Worm (Caenorhabditis elegans) whole organism, late embryonic: ENCODE data around the gene nol-6.
A peak's percentile ranks its signal among the peaks of the same experiment; 100 is the strongest.
"Not testable (repeated sequence)": the region's sequence is repeated elsewhere in the genome, so short reads cannot be mapped to it uniquely, and the experiment has no call there.

Experiments used
- C08G9.2 ChIP-seq: sonication (generic microtip); optimal IDR thresholded peaks from 2 replicates; lab custom pipeline; 2016; ENCODE audit warnings: mild to moderate bottlenecking, missing genetic modification characterization, moderate library complexity, missing compliant biosample characterization
- K02D7.2 ChIP-seq: sonication (generic microtip); optimal IDR thresholded peaks from 2 replicates; lab custom pipeline; 2017; ENCODE audit warnings: mild to moderate bottlenecking, missing genetic modification characterization, missing compliant biosample characterization
- T23F11.4 ChIP-seq: fragments of 200-800 bp; sonication (Bioruptor generic); optimal IDR thresholded peaks from 2 replicates; lab custom pipeline; 2018; ENCODE audit warnings: mild to moderate bottlenecking, missing genetic modification characterization, missing compliant biosample characterization
- ahr-1 ChIP-seq: sonication (generic microtip); optimal IDR thresholded peaks from 2 replicates; lab custom pipeline; 2016; ENCODE audit warnings: missing genetic modification characterization, missing compliant biosample characterization
- ama-1 ChIP-seq: fragments of 150-350 bp; optimal IDR thresholded peaks from 2 replicates; lab custom pipeline; 2014
- ceh-18 ChIP-seq: sonication (generic microtip); optimal IDR thresholded peaks from 2 replicates; lab custom pipeline; 2016; ENCODE audit warnings: missing genetic modification characterization, missing compliant biosample characterization
- ceh-2 ChIP-seq: sonication (generic microtip); optimal IDR thresholded peaks from 2 replicates; lab custom pipeline; 2016; ENCODE audit warnings: missing genotype, missing genetic modification characterization, missing compliant biosample characterization
- ceh-30 ChIP-seq: fragments of 150-350 bp; optimal IDR thresholded peaks from 2 replicates; lab custom pipeline; 2014; ENCODE audit warnings: missing biosample characterization, missing genetic modification characterization
- ceh-45 ChIP-seq: fragments of 200-800 bp; sonication (Bioruptor generic); IDR thresholded peaks from 2 replicates; pipeline ENCODE4 v1.3.6; 2022; ENCODE audit warnings: missing genetic modification reagents, missing genetic modification characterization, missing compliant biosample characterization
- ceh-9 ChIP-seq: sonication (generic microtip); optimal IDR thresholded peaks from 2 replicates; lab custom pipeline; 2016; ENCODE audit warnings: mild to moderate bottlenecking, missing genetic modification characterization, inconsistent platforms, missing compliant biosample characterization
- che-1 ChIP-seq: sonication (generic microtip); optimal IDR thresholded peaks from 2 replicates; lab custom pipeline; 2016; ENCODE audit warnings: mild to moderate bottlenecking, missing genetic modification characterization, missing compliant biosample characterization
- dve-1 ChIP-seq: sonication (generic microtip); optimal IDR thresholded peaks from 2 replicates; lab custom pipeline; 2017; ENCODE audit warnings: antibody characterized with exemption, mild to moderate bottlenecking, missing genetic modification characterization, missing compliant biosample characterization
- elt-2 ChIP-seq: sonication (generic microtip); optimal IDR thresholded peaks from 2 replicates; lab custom pipeline; 2016; ENCODE audit warnings: missing genetic modification reagents, missing genetic modification characterization, missing compliant biosample characterization
- ets-4 ChIP-seq: sonication (generic microtip); optimal IDR thresholded peaks from 2 replicates; lab custom pipeline; 2016; ENCODE audit warnings: missing genetic modification characterization, missing compliant biosample characterization
- eyg-1 ChIP-seq: sonication (generic microtip); optimal IDR thresholded peaks from 2 replicates; lab custom pipeline; 2016; ENCODE audit warnings: missing genotype, missing genetic modification characterization, missing compliant biosample characterization
- fax-1 ChIP-seq: sonication (generic microtip); optimal IDR thresholded peaks from 2 replicates; lab custom pipeline; 2016; ENCODE audit warnings: missing genotype, missing genetic modification characterization, missing compliant biosample characterization
- fkh-6 ChIP-seq: sonication (generic microtip); optimal IDR thresholded peaks from 2 replicates; lab custom pipeline; 2016; ENCODE audit warnings: missing genetic modification characterization, missing compliant biosample characterization
- gmeb-2 ChIP-seq: sonication (generic microtip); optimal IDR thresholded peaks from 2 replicates; lab custom pipeline; 2016; ENCODE audit warnings: missing genetic modification characterization, inconsistent platforms, missing compliant biosample characterization
- hlh-30 ChIP-seq: sonication (generic microtip); optimal IDR thresholded peaks from 2 replicates; lab custom pipeline; 2017; ENCODE audit warnings: antibody characterized with exemption, missing genetic modification characterization, missing compliant biosample characterization; ENCODE audit not compliant: insufficient read depth
- hlh-6 ChIP-seq: sonication (generic microtip); optimal IDR thresholded peaks from 2 replicates; lab custom pipeline; 2016; ENCODE audit warnings: missing genotype, missing genetic modification characterization, missing compliant biosample characterization
- mec-3 ChIP-seq: sonication (generic microtip); optimal IDR thresholded peaks from 2 replicates; lab custom pipeline; 2016; ENCODE audit warnings: borderline replicate concordance, missing genetic modification characterization, missing compliant biosample characterization
- nhr-11 ChIP-seq: fragments of 150-350 bp; optimal IDR thresholded peaks from 2 replicates; lab custom pipeline; 2014; ENCODE audit warnings: missing biosample characterization, missing genetic modification characterization
- nhr-232 ChIP-seq: sonication (generic microtip); optimal IDR thresholded peaks from 2 replicates; lab custom pipeline; 2016; ENCODE audit warnings: missing genetic modification characterization, missing compliant biosample characterization
- odd-2 ChIP-seq: sonication (generic microtip); optimal IDR thresholded peaks from 2 replicates; lab custom pipeline; 2017; ENCODE audit warnings: antibody characterized with exemption, mild to moderate bottlenecking, missing genetic modification characterization, missing compliant biosample characterization
- pax-1 ChIP-seq: fragments of 150-350 bp; optimal IDR thresholded peaks from 2 replicates; lab custom pipeline; 2014; ENCODE audit warnings: missing biosample characterization, missing genetic modification characterization
- pha-2 ChIP-seq: sonication (generic microtip); optimal IDR thresholded peaks from 2 replicates; lab custom pipeline; 2017; ENCODE audit warnings: mild to moderate bottlenecking, missing genetic modification characterization, missing compliant biosample characterization
- pqm-1 ChIP-seq: sonication (generic microtip); optimal IDR thresholded peaks from 2 replicates; lab custom pipeline; 2016; ENCODE audit warnings: missing genetic modification characterization, missing compliant biosample characterization
- pros-1 ChIP-seq: fragments of 150-350 bp; optimal IDR thresholded peaks from 2 replicates; lab custom pipeline; 2014; ENCODE audit warnings: missing biosample characterization, missing genetic modification reagents, missing genetic modification characterization
- ref-2 ChIP-seq: sonication (generic microtip); optimal IDR thresholded peaks from 2 replicates; lab custom pipeline; 2016; ENCODE audit warnings: missing genetic modification characterization, missing compliant biosample characterization
- rnt-1 ChIP-seq: sonication (generic microtip); optimal IDR thresholded peaks from 2 replicates; lab custom pipeline; 2016; ENCODE audit warnings: missing genetic modification characterization, missing compliant biosample characterization
- sox-2 ChIP-seq: fragments of 200-800 bp; sonication (Bioruptor generic); IDR thresholded peaks from 2 replicates; pipeline ENCODE4 v1.3.6; 2022; ENCODE audit warnings: missing genetic modification reagents, missing genetic modification characterization, missing compliant biosample characterization
- tbx-2 ChIP-seq: sonication (generic microtip); optimal IDR thresholded peaks from 2 replicates; lab custom pipeline; 2016; ENCODE audit warnings: missing genetic modification characterization, missing compliant biosample characterization
- tbx-7 ChIP-seq: sonication (generic microtip); optimal IDR thresholded peaks from 2 replicates; lab custom pipeline; 2016; ENCODE audit warnings: missing genotype, missing genetic modification characterization, missing compliant biosample characterization
- unc-3 ChIP-seq, 2 experiments: fragments of 200-800 bp in 1 of 2; sonication (Bioruptor generic) in 1 of 2; sonication (generic microtip) in 1 of 2; conservative IDR thresholded peaks in 1 of 2; optimal IDR thresholded peaks in 1 of 2; 2 replicates each; pipeline versions ENCODE4 v1.3.6 to Lab custom; 2016 to 2022; ENCODE audit warnings: missing compliant biosample characterization in 2 of 2, missing genetic modification characterization in 2 of 2, missing genetic modification reagents in 1 of 2
- unc-55 ChIP-seq: sonication (generic microtip); optimal IDR thresholded peaks from 2 replicates; lab custom pipeline; 2017; ENCODE audit warnings: missing biosample characterization, missing genetic modification reagents, missing genetic modification characterization

The nol-6 gene

DNA sequence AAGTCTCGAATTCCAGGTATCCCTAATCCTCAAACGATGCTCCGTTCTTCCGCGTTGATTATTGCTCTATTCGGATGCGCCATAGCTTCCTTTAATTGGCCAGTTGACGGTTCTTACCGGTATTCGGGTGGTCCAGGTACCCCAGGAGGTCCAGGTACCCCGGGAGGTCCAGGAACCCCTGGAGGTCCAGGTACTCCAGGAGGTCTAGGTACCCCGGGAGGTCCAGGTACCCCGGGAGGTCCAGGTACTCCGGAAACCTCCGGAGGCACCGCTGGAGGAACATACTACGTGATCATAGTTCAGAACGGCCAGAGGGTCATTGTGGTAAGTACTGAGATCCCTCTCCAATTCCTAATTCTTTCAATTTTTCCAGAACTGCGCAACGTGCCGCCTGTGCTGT lies 30.4 kb upstream of the nol-6 start, which contains the start of gene Y51H7C.1:
Gene Y51H7C.1 (plus strand): TSS at position 17 of the 400 bp plus-strand sequence.
- not testable (repeated sequence) for TF ChIP-seq ceh-9, ama-1, fkh-6

DNA sequence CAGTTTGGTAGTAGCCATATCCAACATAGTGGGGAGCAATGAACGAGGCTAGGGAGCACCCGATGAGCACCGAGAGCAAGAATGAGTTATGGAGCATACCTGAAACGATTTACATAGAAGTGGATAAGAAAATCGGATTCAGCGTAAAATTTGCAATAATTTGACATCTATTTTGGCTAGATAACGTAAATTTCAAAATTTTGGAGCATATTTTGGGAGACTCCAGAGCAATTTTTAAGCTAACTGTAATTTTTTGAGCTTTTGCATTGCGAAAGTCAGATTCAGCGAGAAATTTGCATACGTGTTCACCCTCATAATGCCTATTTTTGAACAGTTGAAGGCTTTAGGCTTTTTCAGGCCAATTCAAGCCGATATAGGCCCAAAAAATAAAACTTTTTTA lies 29.1 kb upstream of the nol-6 start, which contains the start of gene Y51H7C.13:
Gene Y51H7C.13 (minus strand): TSS at position 101 of the 400 bp plus-strand sequence.
- no peak for TF ChIP-seq pha-2 (tag; lab: Kevin White, UChicago)
- TF ChIP-seq nhr-11 (tag; lab: Kevin White, UChicago): no peak
- no peak for TF ChIP-seq pqm-1 (tag; lab: Kevin White, UChicago)
- TF ChIP-seq che-1: no peak
- TF ChIP-seq fax-1 (tag; lab: Kevin White, UChicago): no peak
- TF ChIP-seq ceh-30: no peak
- no peak for TF ChIP-seq ceh-9
- no peak for TF ChIP-seq odd-2 (tag; lab: Kevin White, UChicago)
- TF ChIP-seq eyg-1: no peak
- no peak for TF ChIP-seq hlh-30 (tag; lab: Kevin White, UChicago)
- TF ChIP-seq K02D7.2 (tag; lab: Kevin White, UChicago): no peak

- peak; percentile 54; the same call in 1 of the 2 replicates for TF ChIP-seq ceh-45
Measured at ce11 chrII:1454379-1454778, 17.1 kb upstream of the nol-6 start.

DNA sequence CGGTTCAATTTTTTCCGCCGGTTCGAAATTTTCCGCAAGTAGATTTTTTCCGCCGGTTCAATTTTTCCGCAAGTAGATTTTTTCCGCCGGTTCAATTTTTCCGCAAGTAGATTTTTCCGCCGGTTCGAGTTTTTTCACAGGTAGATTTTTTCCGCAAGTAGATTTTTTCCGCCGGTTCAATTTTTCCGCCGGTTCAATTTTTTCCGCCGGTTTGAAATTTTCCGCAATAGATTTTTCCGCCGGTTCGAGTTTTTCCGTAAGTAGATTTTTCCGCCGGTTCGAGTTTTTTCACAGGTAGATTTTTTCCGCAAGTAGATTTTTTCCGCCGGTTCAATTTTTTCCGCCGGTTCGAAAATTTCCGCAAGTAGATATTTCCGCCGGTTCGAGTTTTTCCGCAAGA lies 14.7 kb upstream of the nol-6 start:
- TF ChIP-seq unc-3 (GFP tag; conservative IDR thresholded peaks at IDR 0.05; lab: Robert Waterston, UW): peak; percentile 60
- TF ChIP-seq unc-3 (tag; optimal IDR thresholded peaks at IDR 0.05; lab: Kevin White, UChicago): not testable (repeated sequence)
- TF ChIP-seq, all 69 proteins: peak for 1; not testable (repeated sequence) for 68

- TF ChIP-seq elt-2; che-1; sox-2 (GFP tag; lab: Robert Waterston, UW): not testable (repeated sequence)
Measured at ce11 chrII:1446696-1447293, 9.5 kb upstream of the nol-6 start, which contains the start of gene Y51H7C.12. TSS of gene Y51H7C.12 (minus strand) at chrII:1446746.

DNA sequence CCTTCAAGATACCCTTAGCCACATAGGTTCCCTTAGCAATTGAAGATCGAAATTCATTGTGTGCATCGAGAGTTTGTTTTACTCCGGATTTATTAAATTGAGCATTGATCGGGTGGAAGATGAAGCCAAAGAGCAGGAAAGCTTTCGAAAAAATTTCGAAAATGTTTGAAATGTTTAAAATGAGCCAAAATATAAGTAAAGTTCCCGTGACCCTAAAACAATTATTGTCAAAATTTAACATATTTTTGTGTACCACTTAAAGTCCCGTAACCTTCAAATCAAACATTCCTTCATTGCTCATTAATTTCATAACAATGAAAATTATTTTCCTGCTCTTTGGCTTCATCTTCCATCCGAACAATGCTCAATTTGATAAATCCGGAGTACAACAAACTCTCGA lies 7.6 kb upstream of the nol-6 start, which contains the start of gene scl-17:
Gene scl-17 (plus strand): TSS at position 301 of the 400 bp plus-strand sequence.
- no peak for TF ChIP-seq ahr-1
- TF ChIP-seq ref-2 (tag; lab: Kevin White, UChicago): no peak
- no peak for TF ChIP-seq fax-1 (tag; lab: Kevin White, UChicago)
- TF ChIP-seq nhr-11 (tag; lab: Kevin White, UChicago): no peak
- no peak for TF ChIP-seq ceh-9
- TF ChIP-seq tbx-7 (tag; lab: Kevin White, UChicago): no peak
- no peak for TF ChIP-seq unc-3 (GFP tag; conservative IDR thresholded peaks at IDR 0.05; lab: Robert Waterston, UW)
- no peak for TF ChIP-seq unc-3 (tag; optimal IDR thresholded peaks at IDR 0.05; lab: Kevin White, UChicago)

ce11 chrII:1441479-1441878 lies 4.2 kb upstream of the nol-6 start:
- TF ChIP-seq pax-1: no peak
- TF ChIP-seq rnt-1 (tag; lab: Kevin White, UChicago): no peak
- TF ChIP-seq hlh-30 (tag; lab: Kevin White, UChicago): no peak
- peak; percentile 66 for TF ChIP-seq mec-3

ce11 chrII:1438336-1438589 lies 964 bp upstream of the nol-6 start, which contains the start of gene Y51H7C.3:
TSS of gene Y51H7C.3 (plus strand) at chrII:1438490.
- TF ChIP-seq C08G9.2: no peak
- no peak for TF ChIP-seq fkh-6
- TF ChIP-seq ets-4: no peak
- TF ChIP-seq ceh-2 (tag; lab: Kevin White, UChicago): no peak
- TF ChIP-seq hlh-30 (tag; lab: Kevin White, UChicago): no peak
- no peak for TF ChIP-seq tbx-2 (tag; lab: Kevin White, UChicago)
- no peak for TF ChIP-seq ahr-1
- no peak for TF ChIP-seq pqm-1 (tag; lab: Kevin White, UChicago)
- no peak for TF ChIP-seq odd-2 (tag; lab: Kevin White, UChicago)
- TF ChIP-seq gmeb-2 (tag; lab: Kevin White, UChicago): no peak
- no peak for TF ChIP-seq unc-55 (GFP tag; lab: Kevin White, UChicago)
- TF ChIP-seq hlh-6 (tag; lab: Kevin White, UChicago): no peak
- no peak for TF ChIP-seq dve-1 (tag; lab: Kevin White, UChicago)
- no peak for TF ChIP-seq pros-1 (tag; lab: Kevin White, UChicago)
- no peak for TF ChIP-seq nhr-232 (tag; lab: Kevin White, UChicago)
- TF ChIP-seq ama-1: no peak
- TF ChIP-seq T23F11.4 (GFP tag; lab: Kevin White, UChicago): no peak
- no peak for TF ChIP-seq ceh-18 (tag; lab: Kevin White, UChicago)
